Worm (Caenorhabditis elegans) whole organism, L4/young adult: Measurements from ENCODE around the gene K10G9.2.

Experiments used
- W03F9.2 ChIP-seq: fragments of 150-350 bp; optimal IDR thresholded peaks from 2 replicates; lab custom pipeline; 2014; ENCODE audit warnings: missing biosample characterization, missing genetic modification characterization
- dao-5 ChIP-seq: sonication (generic microtip); optimal IDR thresholded peaks from 2 replicates; lab custom pipeline; 2016; ENCODE audit warnings: missing genotype, missing genetic modification characterization, moderate library complexity, missing compliant biosample characterization
- him-1 ChIP-seq: sonication (generic microtip); optimal IDR thresholded peaks from 2 replicates; lab custom pipeline; 2016; ENCODE audit warnings: missing genotype, missing genetic modification reagents, missing genetic modification characterization, missing compliant biosample characterization

DNA sequence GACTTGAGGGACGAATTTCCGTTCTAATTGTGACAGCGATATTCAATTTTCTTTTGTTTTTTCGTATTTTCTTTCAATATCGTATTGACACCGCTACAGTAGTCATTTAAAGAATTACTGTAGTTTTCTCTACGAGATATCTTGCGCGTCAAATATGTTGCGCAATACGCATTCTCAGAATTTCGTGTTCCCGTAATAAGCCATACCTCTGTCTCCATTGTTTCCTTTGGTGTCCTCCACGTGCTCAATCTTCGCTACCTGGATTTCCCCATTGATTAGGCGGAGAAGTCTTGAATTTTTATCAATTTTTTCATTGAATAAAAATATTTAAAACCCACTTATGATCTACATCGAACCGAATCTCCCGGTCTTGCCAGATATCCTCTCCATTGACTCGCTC lies 24.5 kb upstream of the K10G9.2 start:
- TF ChIP-seq dao-5 (tag; lab: Kevin White, UChicago) (no peak), W03F9.2 (tag; lab: Kevin White, UChicago) (no peak), him-1 (tag; lab: Kevin White, UChicago) (no peak)
